Fruit fly (Drosophila melanogaster) whole organism, embryonic: Measurements from ENCODE around the gene CG31804.
A peak's percentile ranks its signal among the peaks of the same experiment; 100 is the strongest.

Experiments used
- Atf6 ChIP-seq: fragments of 200-800 bp; sonication (Bioruptor generic); IDR thresholded peaks from 2 replicates; pipeline ENCODE4 v1.3.6; 2022; ENCODE audit warnings: missing biosample characterization, missing genetic modification characterization
- CG10267 ChIP-seq: fragments of 200-800 bp; sonication (Bioruptor generic); optimal IDR thresholded peaks from 2 replicates; lab custom pipeline; 2018; ENCODE audit warnings: missing biosample characterization, mild to moderate bottlenecking, missing genetic modification characterization, moderate library complexity
- CG11696 ChIP-seq: fragments of 200-800 bp; sonication (Bioruptor generic); IDR thresholded peaks from 2 replicates; pipeline ENCODE4 v1.3.6; 2022; ENCODE audit warnings: missing biosample characterization, missing genetic modification characterization
- CG13287 ChIP-seq: fragments of 200-800 bp; sonication (Bioruptor generic); IDR thresholded peaks from 2 replicates; pipeline ENCODE4 v1.3.6; 2022; ENCODE audit warnings: missing biosample characterization, missing genetic modification characterization; ENCODE audit not compliant: partially characterized antibody
- CG14710 ChIP-seq: fragments of 200-800 bp; sonication (Bioruptor generic); optimal IDR thresholded peaks from 3 replicates; lab custom pipeline; 2019; ENCODE audit warnings: missing biosample characterization, mild to moderate bottlenecking, missing genetic modification characterization, moderate library complexity
- CG15479 ChIP-seq: fragments of 200-800 bp; sonication (Bioruptor generic); optimal IDR thresholded peaks from 3 replicates; lab custom pipeline; 2019; ENCODE audit warnings: missing biosample characterization, mild to moderate bottlenecking, missing genetic modification characterization, moderate library complexity
- CG15601 ChIP-seq: fragments of 200-800 bp; sonication (Bioruptor generic); optimal IDR thresholded peaks from 3 replicates; lab custom pipeline; 2019; ENCODE audit warnings: missing biosample characterization, mild to moderate bottlenecking, missing genetic modification characterization, moderate library complexity
- CG17568 ChIP-seq: fragments of 200-800 bp; sonication (Bioruptor generic); optimal IDR thresholded peaks from 2 replicates; lab custom pipeline; 2018; ENCODE audit warnings: missing biosample characterization, mild to moderate bottlenecking, missing genetic modification characterization, moderate library complexity
- CG30403 ChIP-seq: fragments of 200-800 bp; sonication (Bioruptor generic); optimal IDR thresholded peaks from 3 replicates; lab custom pipeline; 2016; ENCODE audit warnings: missing biosample characterization, missing genetic modification characterization
- CG3065 ChIP-seq: fragments of 200-800 bp; sonication (Bioruptor generic); optimal IDR thresholded peaks from 2 replicates; lab custom pipeline; 2016; ENCODE audit warnings: missing biosample characterization, missing genetic modification characterization
- CG31365 ChIP-seq: fragments of 200-800 bp; sonication (Bioruptor generic); optimal IDR thresholded peaks from 2 replicates; lab custom pipeline; 2018; ENCODE audit warnings: missing biosample characterization, mild to moderate bottlenecking, missing genetic modification characterization
- CG3163 ChIP-seq: fragments of 200-800 bp; sonication (Bioruptor generic); optimal IDR thresholded peaks from 3 replicates; lab custom pipeline; 2016; ENCODE audit warnings: missing biosample characterization, missing genetic modification characterization
- CG34376 ChIP-seq: fragments of 200-800 bp; sonication (Bioruptor generic); optimal IDR thresholded peaks from 2 replicates; lab custom pipeline; 2018; ENCODE audit warnings: missing biosample characterization, mild to moderate bottlenecking, missing genetic modification characterization
- CG4730 ChIP-seq: fragments of 200-800 bp; sonication (Bioruptor generic); IDR thresholded peaks from 2 replicates; pipeline ENCODE4 v1.3.6; 2022; ENCODE audit warnings: missing biosample characterization, missing genetic modification characterization
- CG4854 ChIP-seq: fragments of 200-800 bp; sonication (Bioruptor generic); optimal IDR thresholded peaks from 2 replicates; lab custom pipeline; 2016; ENCODE audit warnings: missing biosample characterization, missing genetic modification characterization, inconsistent platforms
- CG9437 ChIP-seq: fragments of 200-800 bp; sonication (Bioruptor generic); optimal IDR thresholded peaks from 2 replicates; lab custom pipeline; 2018; ENCODE audit warnings: missing biosample characterization, mild to moderate bottlenecking, missing genetic modification characterization
- Elba2 ChIP-seq: fragments of 200-800 bp; sonication (Bioruptor generic); optimal IDR thresholded peaks from 3 replicates; lab custom pipeline; 2016; ENCODE audit warnings: missing biosample characterization, missing genetic modification characterization
- GATAe ChIP-seq: fragments of 200-800 bp; sonication (Bioruptor generic); conservative IDR thresholded peaks from 2 replicates; pipeline ENCODE4 v1.3.6; 2022; ENCODE audit warnings: missing biosample characterization, missing genetic modification characterization
- Hey ChIP-seq: fragments of 200-800 bp; sonication (Bioruptor generic); optimal IDR thresholded peaks from 3 replicates; lab custom pipeline; 2018; ENCODE audit warnings: missing biosample characterization, mild to moderate bottlenecking, missing genetic modification characterization
- MESR4 ChIP-seq: fragments of 200-800 bp; sonication (Bioruptor generic); optimal IDR thresholded peaks from 2 replicates; lab custom pipeline; 2018; ENCODE audit warnings: missing biosample characterization, mild to moderate bottlenecking, missing genetic modification characterization, moderate library complexity
- YL-1 ChIP-seq: fragments of 200-800 bp; sonication (Bioruptor generic); optimal IDR thresholded peaks from 3 replicates; lab custom pipeline; 2017; ENCODE audit warnings: missing biosample characterization, mild to moderate bottlenecking, missing genetic modification characterization
- abd-A ChIP-seq: fragments of 200-800 bp; sonication (Bioruptor generic); optimal IDR thresholded peaks from 3 replicates; lab custom pipeline; 2019; ENCODE audit warnings: missing biosample characterization, mild to moderate bottlenecking, missing genetic modification characterization, moderate library complexity
- ac ChIP-seq: fragments of 200-800 bp; sonication (Bioruptor generic); optimal IDR thresholded peaks from 3 replicates; lab custom pipeline; 2017; ENCODE audit warnings: missing biosample characterization, mild to moderate bottlenecking, missing genetic modification characterization
- amos ChIP-seq: fragments of 200-800 bp; sonication (Bioruptor generic); IDR thresholded peaks from 2 replicates; pipeline ENCODE4 v1.3.6; 2022; ENCODE audit warnings: missing biosample characterization, missing genetic modification characterization; ENCODE audit not compliant: partially characterized antibody
- bcd ChIP-seq: fragments of 200-800 bp; sonication (Bioruptor generic); optimal IDR thresholded peaks from 2 replicates; lab custom pipeline; 2017; ENCODE audit warnings: missing biosample characterization, mild to moderate bottlenecking, missing genetic modification characterization
- cato ChIP-seq: fragments of 200-800 bp; sonication (Bioruptor generic); optimal IDR thresholded peaks from 2 replicates; lab custom pipeline; 2016; ENCODE audit warnings: missing biosample characterization, missing genetic modification characterization, borderline replicate concordance
- chinmo ChIP-seq: fragments of 200-800 bp; sonication (Bioruptor generic); IDR thresholded peaks from 4 replicates; pipeline ENCODE4 v1.3.6; 2022; ENCODE audit warnings: missing biosample characterization, missing genetic modification characterization; ENCODE audit not compliant: partially characterized antibody
- chm ChIP-seq: fragments of 200-800 bp; sonication (Bioruptor generic); IDR thresholded peaks from 2 replicates; pipeline ENCODE4 v1.3.6; 2022; ENCODE audit warnings: missing biosample characterization, missing genetic modification characterization
- corto ChIP-seq: fragments of 200-800 bp; sonication (Bioruptor generic); optimal IDR thresholded peaks from 2 replicates; lab custom pipeline; 2016; ENCODE audit warnings: missing biosample characterization, mild to moderate bottlenecking, missing genetic modification characterization, moderate library complexity
- dpn ChIP-seq, 2 experiments: fragments of 200-800 bp; sonication (Bioruptor generic); optimal IDR thresholded peaks; 3 replicates each; lab custom pipeline; 2016; ENCODE audit warnings: missing biosample characterization in 2 of 2, missing genetic modification characterization in 2 of 2
- gcm ChIP-seq: fragments of 200-800 bp; sonication (Bioruptor generic); optimal IDR thresholded peaks from 2 replicates; lab custom pipeline; 2019; ENCODE audit warnings: missing biosample characterization, mild to moderate bottlenecking, missing genetic modification characterization, moderate library complexity
- gfzf ChIP-seq: fragments of 200-800 bp; sonication (Bioruptor generic); optimal IDR thresholded peaks from 2 replicates; lab custom pipeline; 2016; ENCODE audit warnings: missing biosample characterization, mild to moderate bottlenecking, missing genetic modification characterization, moderate library complexity
- gro ChIP-seq: fragments of 200-800 bp; sonication (Bioruptor generic); optimal IDR thresholded peaks from 2 replicates; lab custom pipeline; 2016; ENCODE audit warnings: missing biosample characterization, missing genetic modification characterization
- gt ChIP-seq: fragments of 200-800 bp; sonication (Bioruptor generic); IDR thresholded peaks from 2 replicates; pipeline ENCODE4 v1.3.6; 2022; ENCODE audit warnings: missing biosample characterization, missing genetic modification characterization
- ham ChIP-seq: fragments of 200-800 bp; sonication (Bioruptor generic); IDR thresholded peaks from 2 replicates; pipeline ENCODE4 v1.3.6; 2022; ENCODE audit warnings: missing biosample characterization, missing genetic modification characterization
- her ChIP-seq: fragments of 200-800 bp; sonication (Bioruptor generic); optimal IDR thresholded peaks from 2 replicates; lab custom pipeline; 2016; ENCODE audit warnings: missing biosample characterization, missing genetic modification characterization
- lab ChIP-seq: fragments of 200-800 bp; sonication (Bioruptor generic); optimal IDR thresholded peaks from 3 replicates; lab custom pipeline; 2017; ENCODE audit warnings: missing biosample characterization, missing genetic modification characterization, mild to moderate bottlenecking, moderate library complexity, missing genetic modification reagents
- mirr ChIP-seq: fragments of 200-800 bp; sonication (Bioruptor generic); optimal IDR thresholded peaks from 3 replicates; lab custom pipeline; 2018; ENCODE audit warnings: missing biosample characterization, mild to moderate bottlenecking, missing genetic modification characterization
- oc ChIP-seq: fragments of 200-800 bp; sonication (Bioruptor generic); optimal IDR thresholded peaks from 2 replicates; lab custom pipeline; 2018; ENCODE audit warnings: missing biosample characterization, mild to moderate bottlenecking, missing genetic modification characterization, moderate library complexity
- odd ChIP-seq: fragments of 200-800 bp; sonication (Bioruptor generic); optimal IDR thresholded peaks from 2 replicates; lab custom pipeline; 2017; ENCODE audit warnings: missing biosample characterization, mild to moderate bottlenecking, missing genetic modification characterization
- pan ChIP-seq, 4 experiments: fragments of >200 bp in 3 of 4; fragments of 200-800 bp in 1 of 4; sonication (Bioruptor generic) in 1 of 4; optimal IDR thresholded peaks in 3 of 4; IDR thresholded peaks in 1 of 4; 2 replicates each; pipeline versions ENCODE4 v1.3.6 to Lab custom; 2017 to 2022; ENCODE audit warnings: missing biosample characterization in 2 of 4, missing genetic modification characterization in 2 of 4, mixed read lengths in 1 of 4
- sens ChIP-seq: fragments of 200-800 bp; sonication (Bioruptor generic); peaks from one replicate; lab custom pipeline; 2016; ENCODE audit warnings: missing biosample characterization, missing genetic modification characterization
- shn ChIP-seq: fragments of 200-800 bp; sonication (Bioruptor generic); optimal IDR thresholded peaks from 3 replicates; lab custom pipeline; 2016; ENCODE audit warnings: missing biosample characterization, missing genetic modification characterization
- sisA ChIP-seq: fragments of 200-800 bp; sonication (Bioruptor generic); IDR thresholded peaks from 2 replicates; pipeline ENCODE4 v1.3.6; 2022; ENCODE audit warnings: missing biosample characterization, missing genetic modification characterization
- slou ChIP-seq: fragments of 200-800 bp; sonication (Bioruptor generic); optimal IDR thresholded peaks from 3 replicates; lab custom pipeline; 2016; ENCODE audit warnings: missing biosample characterization, missing genetic modification characterization
- so ChIP-seq: fragments of 200-800 bp; sonication (Bioruptor generic); IDR thresholded peaks from 3 replicates; pipeline ENCODE4 v1.3.6; 2022; ENCODE audit warnings: missing biosample characterization, missing genetic modification characterization
- sug ChIP-seq: fragments of 200-800 bp; optimal IDR thresholded peaks from 2 replicates; lab custom pipeline; 2019; ENCODE audit warnings: missing biosample characterization, mild to moderate bottlenecking, missing genetic modification characterization, moderate library complexity
- tap ChIP-seq: fragments of 200-800 bp; optimal IDR thresholded peaks from 3 replicates; lab custom pipeline; 2019; ENCODE audit warnings: missing biosample characterization, mild to moderate bottlenecking, missing genetic modification characterization, moderate library complexity

CG31804 gene

DNA sequence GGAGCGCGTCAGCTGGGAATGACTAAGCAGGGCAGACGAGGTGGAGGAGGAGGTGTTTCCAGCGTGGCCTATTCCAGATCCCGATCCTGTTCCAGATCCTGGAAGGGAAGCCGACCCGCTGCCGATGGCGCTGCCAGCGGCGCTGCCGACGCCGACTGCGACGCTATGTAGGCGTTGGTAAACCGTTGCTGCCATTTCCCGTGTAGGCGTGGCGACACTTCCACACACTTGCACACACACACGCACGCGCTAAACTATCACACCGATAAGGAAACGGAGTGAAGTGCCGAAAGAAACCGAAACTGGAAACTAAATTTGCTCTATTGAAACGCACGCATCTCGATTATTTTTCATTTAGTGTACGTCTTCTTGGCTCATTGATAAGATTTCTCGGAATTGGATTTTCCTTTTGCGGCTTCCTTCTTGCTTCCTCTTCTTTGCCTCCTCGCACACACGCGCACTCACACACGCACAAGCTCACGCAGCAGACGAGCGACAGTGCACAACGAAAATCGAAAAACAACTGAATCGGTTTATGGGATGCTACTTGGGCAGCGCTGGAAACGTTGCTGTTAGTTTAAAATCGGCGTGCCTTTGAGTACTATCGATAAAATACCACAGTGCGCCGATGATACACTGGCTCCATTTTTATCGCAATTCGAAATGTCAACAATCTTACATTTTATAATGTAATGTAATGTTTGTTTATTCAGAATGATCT lies 20.5 kb downstream of the CG31804 start, which contains the start of gene Lrch (continued):
- peak; percentile 8 for TF ChIP-seq CG31365 (tag; lab: Kevin White, UChicago)
- TF ChIP-seq gro (GFP tag; lab: Kevin White, UChicago): peak; percentile 76
- TF ChIP-seq gt: no peak
- TF ChIP-seq lab (GFP tag; lab: Kevin White, UChicago): peak; percentile 74
- peak; percentile 10 for TF ChIP-seq CG15601 (tag; lab: Kevin White, UChicago)
- peak; percentile 24 for TF ChIP-seq oc (tag; lab: Kevin White, UChicago)
- TF ChIP-seq Hey (tag; lab: Kevin White, UChicago): peak; percentile 5
- no peak for TF ChIP-seq ham (GFP tag; lab: Robert Waterston, UW)
- no peak for TF ChIP-seq cato
- TF ChIP-seq CG17568 (GFP tag; lab: Kevin White, UChicago): no peak
- peak; percentile 2 for TF ChIP-seq CG14710 (tag; lab: Kevin White, UChicago)
- peak; percentile 74 for TF ChIP-seq abd-A (tag; lab: Kevin White, UChicago)
- TF ChIP-seq shn (GFP tag; lab: Kevin White, UChicago): no peak
- TF ChIP-seq dpn (GFP tag; optimal IDR thresholded peaks at IDR 0.05; lab: Kevin White, UChicago): peak; percentile 10 to 27
- no peak for TF ChIP-seq gfzf (GFP tag; lab: Kevin White, UChicago)
- peak; percentile 88 for TF ChIP-seq amos
- TF ChIP-seq sens (GFP tag; lab: Kevin White, UChicago): peak; percentile 58
- TF ChIP-seq CG10267 (tag; lab: Kevin White, UChicago): no peak
- no peak for TF ChIP-seq ac
- TF ChIP-seq CG3163 (GFP tag; lab: Kevin White, UChicago): peak; percentile 33
- peak; percentile 51 for TF ChIP-seq sug (tag; lab: Kevin White, UChicago)
- TF ChIP-seq mirr: peak; percentile 63
- TF ChIP-seq chm (GFP tag; lab: Robert Waterston, UW): no peak; the same call in 1 of the 2 replicates
- TF ChIP-seq sisA (GFP tag; lab: Robert Waterston, UW): no peak
- TF ChIP-seq CG9437 (GFP tag; lab: Kevin White, UChicago): peak; percentile 6
- TF ChIP-seq MESR4 (GFP tag; lab: Kevin White, UChicago): peak; percentile 55
- TF ChIP-seq so (GFP tag; lab: Robert Waterston, UW): peak; percentile 43; the same call in 1 of the 3 replicates
- peak; percentile 93 for TF ChIP-seq her (GFP tag; lab: Kevin White, UChicago)
- TF ChIP-seq CG4854: no peak
- no peak for TF ChIP-seq odd (GFP tag; lab: Kevin White, UChicago)
- no peak for TF ChIP-seq CG30403 (GFP tag; lab: Kevin White, UChicago)
- TF ChIP-seq CG3065 (GFP tag; lab: Kevin White, UChicago): peak; percentile 88
- no peak for TF ChIP-seq CG11696 (GFP tag; lab: Robert Waterston, UW)
- TF ChIP-seq CG34376 (GFP tag; lab: Kevin White, UChicago): peak; percentile 36
- no peak for TF ChIP-seq Elba2 (GFP tag; lab: Kevin White, UChicago)
- TF ChIP-seq bcd (GFP tag; lab: Kevin White, UChicago): peak; percentile 23
- TF ChIP-seq chinmo (GFP tag; lab: Robert Waterston, UW): peak; percentile 66; the same call in 1 of the 4 replicates
- TF ChIP-seq GATAe (GFP tag; lab: Robert Waterston, UW): no peak; the same call in 1 of the 2 replicates
- peak; percentile 98 for TF ChIP-seq CG15479 (GFP tag; lab: Kevin White, UChicago)
- peak; percentile 51 for TF ChIP-seq tap (tag; lab: Kevin White, UChicago)
- TF ChIP-seq CG4730 (GFP tag; lab: Robert Waterston, UW): no peak
- TF ChIP-seq corto: no peak
- no peak for TF ChIP-seq slou (GFP tag; lab: Kevin White, UChicago)
- TF ChIP-seq gcm (GFP tag; lab: Kevin White, UChicago): peak; percentile 6
- TF ChIP-seq CG13287 (GFP tag; lab: Robert Waterston, UW): peak; percentile 80
- TF ChIP-seq YL-1 (GFP tag; lab: Kevin White, UChicago): peak; percentile 58
- no peak for TF ChIP-seq pan (optimal IDR thresholded peaks at IDR 0.05; lab: Kevin White, UChicago)
- no peak for TF ChIP-seq pan (GFP tag; optimal IDR thresholded peaks at IDR 0.05 in 1 of 2, IDR thresholded peaks at IDR 0.05 in 1 of 2)
- peak; percentile 21; the same call in 1 of the 2 replicates for TF ChIP-seq Atf6
